In the genomic region with DNA sequence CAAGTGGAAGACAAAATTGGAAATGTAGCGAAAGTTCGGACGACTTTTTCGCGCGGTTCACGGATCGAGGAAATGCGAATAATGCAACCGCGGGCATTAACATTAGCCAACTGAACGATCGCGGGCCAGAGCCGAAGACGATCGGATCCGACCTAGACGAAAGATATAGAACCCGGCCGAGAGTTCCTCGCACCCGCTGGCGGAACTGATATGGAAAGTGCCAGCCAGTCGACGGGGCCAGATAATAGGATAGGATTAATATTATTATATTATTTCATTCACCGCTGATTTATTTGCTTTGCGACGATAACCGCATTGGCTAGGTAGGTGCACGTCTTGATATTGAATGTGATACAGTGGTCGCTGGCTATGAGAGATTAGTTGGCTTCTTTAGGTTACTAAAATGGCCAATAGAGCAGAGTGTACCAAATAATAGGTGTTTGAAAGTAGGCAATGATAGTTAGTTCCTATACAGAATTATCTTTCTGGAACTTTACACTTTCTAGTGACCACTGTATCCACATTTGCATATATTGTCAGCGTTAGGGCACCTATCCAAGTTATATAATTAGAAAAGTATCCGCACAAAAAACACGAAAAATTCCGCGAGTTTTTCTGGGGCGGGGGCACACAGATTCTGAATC, we compare ENCODE assay signal across 1 fruit fly cellular context.
A peak's percentile ranks its signal among the peaks of the same experiment; 100 is the strongest.
TF ChIP-seq lines count a peak whose summit lies in the region.

No protein-coding gene starts in this region.

TF ChIP-seq in whole organism, embryonic, 481 proteins besides CTCF, POLR2A, EP300 and RAD21 (continued from another document and continues in another):
- TF ChIP-seq CG11093 (GFP tag; IDR thresholded peaks at IDR 0.05; lab: Robert Waterston, UW) (peak; percentile 69), bcd (GFP tag; optimal IDR thresholded peaks at IDR 0.05; lab: Kevin White, UChicago) (peak; percentile 74), Abd-B (GFP tag; optimal IDR thresholded peaks at IDR 0.05; lab: Kevin White, UChicago) (no peak), CG12942 (GFP tag; optimal IDR thresholded peaks at IDR 0.05; lab: Kevin White, UChicago) (peak; percentile 40), fd3F (GFP tag; optimal IDR thresholded peaks at IDR 0.05; lab: Kevin White, UChicago) (peak; percentile 58), sens-2 (GFP tag; IDR thresholded peaks at IDR 0.05; lab: Robert Waterston, UW) (peak; percentile 38; the same call in 1 of the 2 replicates), D (optimal IDR thresholded peaks at IDR 0.05; lab: Kevin White, UChicago) (no peak), D (GFP tag; optimal IDR thresholded peaks at IDR 0.05; lab: Kevin White, UChicago) (peak; percentile 41), YL-1 (GFP tag; optimal IDR thresholded peaks at IDR 0.05; lab: Kevin White, UChicago) (no peak), CG4707 (GFP tag; optimal IDR thresholded peaks at IDR 0.05; lab: Kevin White, UChicago) (peak; percentile 56), toy (GFP tag; IDR thresholded peaks at IDR 0.05; lab: Robert Waterston, UW) (no peak), fu2 (GFP tag; optimal IDR thresholded peaks at IDR 0.05; lab: Kevin White, UChicago) (peak; percentile 21), gsb-n (tag; optimal IDR thresholded peaks at IDR 0.05; lab: Kevin White, UChicago) (peak; percentile 56), CG4617 (GFP tag; optimal IDR thresholded peaks at IDR 0.05; lab: Kevin White, UChicago; ENCODE audit: borderline replicate concordance) (peak; percentile 10), CG11456 (GFP tag; IDR thresholded peaks at IDR 0.05; lab: Robert Waterston, UW) (peak; percentile 71), hbn (GFP tag; IDR thresholded peaks at IDR 0.05; lab: Robert Waterston, UW; ENCODE audit: partially characterized antibody) (no peak), CG17186 (GFP tag; optimal IDR thresholded peaks at IDR 0.05; lab: Kevin White, UChicago) (no peak), D19A (tag; optimal IDR thresholded peaks at IDR 0.05; lab: Kevin White, UChicago) (no peak), CG7839 (tag; optimal IDR thresholded peaks at IDR 0.05; lab: Kevin White, UChicago) (peak; percentile 78), Camta (GFP tag; optimal IDR thresholded peaks at IDR 0.05; lab: Kevin White, UChicago) (peak; percentile 30), CG16779 (GFP tag; IDR thresholded peaks at IDR 0.05; lab: Robert Waterston, UW) (0 out of 2 replicates have a peak, but pooled peaks have one; percentile 63), Hr39 (optimal IDR thresholded peaks at IDR 0.05; lab: Kevin White, UChicago) (no peak), bab2 (GFP tag; optimal IDR thresholded peaks at IDR 0.05; lab: Kevin White, UChicago) (peak; percentile 50), Doc3 (GFP tag; IDR thresholded peaks at IDR 0.05; lab: Robert Waterston, UW; ENCODE audit: partially characterized antibody) (no peak), sna (GFP tag; IDR thresholded peaks at IDR 0.05; lab: Robert Waterston, UW; ENCODE audit: partially characterized antibody) (no peak), MESR4 (GFP tag; optimal IDR thresholded peaks at IDR 0.05; lab: Kevin White, UChicago) (no peak), cas (GFP tag; IDR thresholded peaks at IDR 0.05; lab: Robert Waterston, UW) (no peak), pros (GFP tag; optimal IDR thresholded peaks at IDR 0.05; lab: Kevin White, UChicago) (no peak), Bdp1 (GFP tag; optimal IDR thresholded peaks at IDR 0.05; lab: Kevin White, UChicago) (peak; percentile 47), Sry-δ (GFP tag; optimal IDR thresholded peaks at IDR 0.05; lab: Kevin White, UChicago) (peak; percentile 10), aop (GFP tag; IDR thresholded peaks at IDR 0.05; lab: Robert Waterston, UW) (0 out of 2 replicates have a peak, but pooled peaks have one; percentile 23), CG16815 (GFP tag; optimal IDR thresholded peaks at IDR 0.05; lab: Kevin White, UChicago) (peak; percentile 62), gfzf (GFP tag; optimal IDR thresholded peaks at IDR 0.05; lab: Kevin White, UChicago) (no peak), Dref (GFP tag; IDR thresholded peaks at IDR 0.05; lab: Robert Waterston, UW) (no peak), CG10366 (GFP tag; IDR thresholded peaks at IDR 0.05; lab: Robert Waterston, UW) (peak; percentile 69), CG17802 (tag; optimal IDR thresholded peaks at IDR 0.05; lab: Kevin White, UChicago) (no peak), chif (GFP tag; optimal IDR thresholded peaks at IDR 0.05; lab: Kevin White, UChicago) (peak; percentile 50 to 67), CG12071 (GFP tag; optimal IDR thresholded peaks at IDR 0.05; lab: Kevin White, UChicago) (peak; percentile 70), ac (GFP tag; optimal IDR thresholded peaks at IDR 0.05; lab: Kevin White, UChicago) (no peak), HLHmδ (GFP tag; optimal IDR thresholded peaks at IDR 0.05; lab: Kevin White, UChicago) (no peak), CG8944 (GFP tag; optimal IDR thresholded peaks at IDR 0.05; lab: Kevin White, UChicago) (peak; percentile 43), Aef1 (GFP tag; IDR thresholded peaks at IDR 0.05; lab: Robert Waterston, UW) (peak; percentile 72), CG8765 (GFP tag; IDR thresholded peaks at IDR 0.05; lab: Robert Waterston, UW) (peak; percentile 51; the same call in 1 of the 2 replicates), CG6765 (GFP tag; optimal IDR thresholded peaks at IDR 0.05; lab: Kevin White, UChicago) (peak; percentile 1), CG3065 (GFP tag; optimal IDR thresholded peaks at IDR 0.05; lab: Kevin White, UChicago) (no peak), CG15269 (tag; optimal IDR thresholded peaks at IDR 0.05; lab: Kevin White, UChicago) (peak; percentile 80), nmo (GFP tag; optimal IDR thresholded peaks at IDR 0.05; lab: Kevin White, UChicago) (peak; percentile 62), CG1233 (GFP tag; optimal IDR thresholded peaks at IDR 0.05; lab: Kevin White, UChicago) (peak; percentile 16), chinmo (GFP tag; IDR thresholded peaks at IDR 0.05; lab: Robert Waterston, UW; ENCODE audit: partially characterized antibody) (no peak), Mad (GFP tag; optimal IDR thresholded peaks at IDR 0.05; lab: Kevin White, UChicago) (peak; percentile 41), NFAT (GFP tag; IDR thresholded peaks at IDR 0.05; lab: Robert Waterston, UW) (peak; percentile 66), CG9932 (GFP tag; IDR thresholded peaks at IDR 0.05; lab: Robert Waterston, UW) (peak; percentile 73), yki (optimal IDR thresholded peaks at IDR 0.05; lab: Kevin White, UChicago) (no peak), CG7556 (GFP tag; optimal IDR thresholded peaks at IDR 0.05; lab: Kevin White, UChicago) (peak; percentile 27), CG6654 (GFP tag; optimal IDR thresholded peaks at IDR 0.05; lab: Kevin White, UChicago) (peak; percentile 61), CG7357 (GFP tag; IDR thresholded peaks at IDR 0.05; lab: Robert Waterston, UW) (peak; percentile 55; the same call in 1 of the 3 replicates), peb (GFP tag; IDR thresholded peaks at IDR 0.05; lab: Robert Waterston, UW) (no peak), trem (tag; optimal IDR thresholded peaks at IDR 0.05; lab: Kevin White, UChicago) (peak; percentile 24), B-H1 (GFP tag; IDR thresholded peaks at IDR 0.05; lab: Robert Waterston, UW) (peak; percentile 69), MBD-R2 (GFP tag; IDR thresholded peaks at IDR 0.05; lab: Robert Waterston, UW) (peak; percentile 48; the same call in 1 of the 2 replicates), Antp (GFP tag; optimal IDR thresholded peaks at IDR 0.05; lab: Kevin White, UChicago) (peak; percentile 57), lmd (GFP tag; IDR thresholded peaks at IDR 0.05; lab: Robert Waterston, UW) (peak; percentile 82), Dek (tag; optimal IDR thresholded peaks at IDR 0.05; lab: Kevin White, UChicago) (peak; percentile 42), ase (GFP tag; IDR thresholded peaks at IDR 0.05; lab: Robert Waterston, UW) (peak; percentile 67), otp (GFP tag; IDR thresholded peaks at IDR 0.05; lab: Robert Waterston, UW) (peak; percentile 61; the same call in 2 of the 3 replicates), wek (GFP tag; optimal IDR thresholded peaks at IDR 0.05; lab: Kevin White, UChicago) (no peak), Hr51 (GFP tag; optimal IDR thresholded peaks at IDR 0.05; lab: Kevin White, UChicago) (peak; percentile 36 to 64), CHES-1-like (GFP tag; optimal IDR thresholded peaks at IDR 0.05; lab: Kevin White, UChicago) (peak; percentile 58), dan (GFP tag; IDR thresholded peaks at IDR 0.05; lab: Robert Waterston, UW) (no peak), CG4854 (GFP tag; optimal IDR thresholded peaks at IDR 0.05; lab: Kevin White, UChicago) (no peak), onecut (GFP tag; IDR thresholded peaks at IDR 0.05; lab: Robert Waterston, UW) (peak; percentile 45), CG17361 (GFP tag; IDR thresholded peaks at IDR 0.05; lab: Robert Waterston, UW) (peak; percentile 15; the same call in 1 of the 3 replicates), Hr78 (GFP tag; optimal IDR thresholded peaks at IDR 0.05; lab: Kevin White, UChicago) (no peak), CG1792 (GFP tag; optimal IDR thresholded peaks at IDR 0.05; lab: Kevin White, UChicago) (peak; percentile 37), CG1647 (GFP tag; optimal IDR thresholded peaks at IDR 0.05; lab: Kevin White, UChicago) (peak; percentile 36), CG5245 (GFP tag; optimal IDR thresholded peaks at IDR 0.05; lab: Kevin White, UChicago) (peak; percentile 51), Dip3 (GFP tag; optimal IDR thresholded peaks at IDR 0.05; lab: Kevin White, UChicago) (peak; percentile 62), CG13287 (GFP tag; IDR thresholded peaks at IDR 0.05; lab: Robert Waterston, UW; ENCODE audit: partially characterized antibody) (no peak), H15 (GFP tag; IDR thresholded peaks at IDR 0.05; lab: Robert Waterston, UW) (peak; percentile 57; the same call in 1 of the 3 replicates), dpn (GFP tag; optimal IDR thresholded peaks at IDR 0.05; lab: Kevin White, UChicago) (peak; percentile 67 to 75), MTF-1 (GFP tag; optimal IDR thresholded peaks at IDR 0.05; lab: Kevin White, UChicago; ENCODE audit: borderline replicate concordance) (peak; percentile 67), CG10654 (GFP tag; optimal IDR thresholded peaks at IDR 0.05; lab: Kevin White, UChicago) (peak; percentile 21), Ets97D (GFP tag; optimal IDR thresholded peaks at IDR 0.05; lab: Kevin White, UChicago) (no peak), lbe (GFP tag; optimal IDR thresholded peaks at IDR 0.05; lab: Kevin White, UChicago) (no peak), Opbp (GFP tag; IDR thresholded peaks at IDR 0.05; lab: Robert Waterston, UW; ENCODE audit: partially characterized antibody) (no peak), CG32772 (GFP tag; IDR thresholded peaks at IDR 0.05; lab: Robert Waterston, UW) (peak; percentile 49), Usf (GFP tag; optimal IDR thresholded peaks at IDR 0.05; lab: Kevin White, UChicago) (peak; percentile 46), Sox102F (GFP tag; optimal IDR thresholded peaks at IDR 0.05; lab: Kevin White, UChicago) (peak; percentile 76), E2f1 (GFP tag; IDR thresholded peaks at IDR 0.05; lab: Robert Waterston, UW) (peak; percentile 60), Fer2 (tag; optimal IDR thresholded peaks at IDR 0.05; lab: Kevin White, UChicago) (peak; percentile 40), Nf-YC (tag; optimal IDR thresholded peaks at IDR 0.05; lab: Kevin White, UChicago) (peak; percentile 1), CkIIα-i1 (GFP tag; IDR thresholded peaks at IDR 0.05; lab: Robert Waterston, UW) (no peak), Jarid2 (GFP tag; optimal IDR thresholded peaks at IDR 0.05; lab: Kevin White, UChicago) (no peak), CG15514 (GFP tag; optimal IDR thresholded peaks at IDR 0.05; lab: Kevin White, UChicago) (peak; percentile 25), twi (tag; optimal IDR thresholded peaks at IDR 0.05; lab: Kevin White, UChicago) (no peak), ash1 (GFP tag; optimal IDR thresholded peaks at IDR 0.05; lab: Kevin White, UChicago) (no peak), BEAF-32 (GFP tag; optimal IDR thresholded peaks at IDR 0.05; lab: Kevin White, UChicago) (no peak), ewg (GFP tag; optimal IDR thresholded peaks at IDR 0.05; lab: Kevin White, UChicago) (peak; percentile 41), CG11247 (GFP tag; IDR thresholded peaks at IDR 0.05; lab: Robert Waterston, UW) (peak; percentile 76), CG11085 (GFP tag; IDR thresholded peaks at IDR 0.05; lab: Robert Waterston, UW) (no peak), Med (GFP tag; lab: Kevin White, UChicago) (peak; percentile 96), oc (tag; optimal IDR thresholded peaks at IDR 0.05; lab: Kevin White, UChicago) (peak; percentile 17), CG2120 (GFP tag; optimal IDR thresholded peaks at IDR 0.05; lab: Kevin White, UChicago) (peak; percentile 77), lilli (GFP tag; optimal IDR thresholded peaks at IDR 0.05; lab: Kevin White, UChicago) (peak; percentile 67), HLH3B (GFP tag; IDR thresholded peaks at IDR 0.05; lab: Robert Waterston, UW) (peak; percentile 56), CG6254 (GFP tag; optimal IDR thresholded peaks at IDR 0.05; lab: Kevin White, UChicago) (peak; percentile 34), Sox100B (GFP tag; optimal IDR thresholded peaks at IDR 0.05; lab: Kevin White, UChicago) (peak; percentile 30), nom (GFP tag; optimal IDR thresholded peaks at IDR 0.05; lab: Kevin White, UChicago) (no peak), CG18599 (GFP tag; optimal IDR thresholded peaks at IDR 0.05; lab: Kevin White, UChicago) (peak; percentile 78), Six4 (GFP tag; optimal IDR thresholded peaks at IDR 0.05; lab: Kevin White, UChicago) (peak; percentile 21), TFAM (GFP tag; optimal IDR thresholded peaks at IDR 0.05; lab: Kevin White, UChicago) (no peak), Chrac-16 (GFP tag; optimal IDR thresholded peaks at IDR 0.05; lab: Kevin White, UChicago) (peak; percentile 74), ro (GFP tag; IDR thresholded peaks at IDR 0.05; lab: Robert Waterston, UW) (no peak), CG30020 (tag; optimal IDR thresholded peaks at IDR 0.05; lab: Kevin White, UChicago) (no peak), crp (GFP tag; optimal IDR thresholded peaks at IDR 0.05; lab: Kevin White, UChicago) (no peak), CG1832 (GFP tag; optimal IDR thresholded peaks at IDR 0.05; lab: Kevin White, UChicago) (no peak), Dp (GFP tag; optimal IDR thresholded peaks at IDR 0.05; lab: Kevin White, UChicago) (no peak), Side (GFP tag; optimal IDR thresholded peaks at IDR 0.05; lab: Kevin White, UChicago) (peak; percentile 52), CG14441 (GFP tag; IDR thresholded peaks at IDR 0.05; lab: Robert Waterston, UW) (peak; percentile 78), ssp (GFP tag; IDR thresholded peaks at IDR 0.05; lab: Robert Waterston, UW) (peak; percentile 44; the same call in 1 of the 2 replicates), Hmx (GFP tag; optimal IDR thresholded peaks at IDR 0.05; lab: Kevin White, UChicago) (peak; percentile 26), CG17612 (GFP tag; IDR thresholded peaks at IDR 0.05; lab: Robert Waterston, UW) (peak; percentile 80), CG13775 (GFP tag; optimal IDR thresholded peaks at IDR 0.05; lab: Kevin White, UChicago) (peak; percentile 58)
